Fruit fly (Drosophila melanogaster) Kc167 (cell line): ENCODE data around the gene TH1.

ENCODE experiments used
- Myc ChIP-seq: fragments of >200 bp; optimal IDR thresholded peaks from 2 replicates; lab custom pipeline; 2017; ENCODE audit warnings: missing external identifiers
- Sin3A ChIP-seq: fragments of >200 bp; optimal IDR thresholded peaks from 2 replicates; lab custom pipeline; 2018; ENCODE audit warnings: missing external identifiers
- h ChIP-seq: fragments of >200 bp; optimal IDR thresholded peaks from 3 replicates; lab custom pipeline; 2018; ENCODE audit warnings: missing external identifiers
- insv ChIP-seq: fragments of >200 bp; optimal IDR thresholded peaks from 3 replicates; lab custom pipeline; 2018; ENCODE audit warnings: missing external identifiers
- psq ChIP-seq: fragments of >200 bp; optimal IDR thresholded peaks from 2 replicates; lab custom pipeline; 2017; ENCODE audit warnings: missing external identifiers
- ttk ChIP-seq: sonication (Bioruptor generic); optimal IDR thresholded peaks from 2 replicates; lab custom pipeline; 2017; ENCODE audit warnings: missing external identifiers

TH1 gene

DNA sequence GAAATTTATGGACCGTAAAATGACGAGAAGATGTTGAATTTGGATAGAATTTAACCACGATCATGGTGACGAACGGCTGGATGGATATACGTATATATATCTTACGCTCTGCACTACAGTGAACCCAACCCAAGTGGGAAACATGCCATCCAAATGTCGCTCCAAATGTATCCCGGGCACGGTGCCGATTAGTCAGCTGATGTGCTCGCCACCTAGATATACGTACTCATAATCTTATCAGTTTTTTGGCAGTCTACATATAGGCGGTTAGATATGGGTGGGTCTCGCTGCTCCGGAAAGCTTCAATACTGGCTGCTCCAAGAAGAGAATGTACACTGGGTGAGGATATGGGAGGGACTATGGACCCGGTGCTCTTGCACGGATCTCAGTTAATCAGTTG lies 14.8 kb upstream of the TH1 start:
- TF ChIP-seq h, result no peak
- no peak for TF ChIP-seq psq (lab: Kevin White, UChicago)
- no peak for TF ChIP-seq Sin3A (lab: Kevin White, UChicago)
- TF ChIP-seq insv (lab: Kevin White, UChicago), result no peak
- TF ChIP-seq ttk (lab: Kevin White, UChicago), result no peak
- no peak for TF ChIP-seq Myc (lab: Kevin White, UChicago)

- TF ChIP-seq Myc (lab: Kevin White, UChicago) (no peak), h (no peak), Sin3A (lab: Kevin White, UChicago) (no peak), insv (lab: Kevin White, UChicago) (no peak), psq (lab: Kevin White, UChicago) (no peak), ttk (lab: Kevin White, UChicago) (no peak)
Measured at dm6 chrX:16405209-16405608, 14.0 kb upstream of the TH1 start, which contains the start of gene CG4301. Gene CG4301, plus strand, starts transcription at chrX:16405509.

dm6 chrX:16404803-16405202 lies 13.6 kb upstream of the TH1 start, which contains the start of gene CG9981:
Gene CG9981, minus strand, starts transcription at chrX:16405122.
- TF ChIP-seq Myc (lab: Kevin White, UChicago), result no peak
- TF ChIP-seq psq (lab: Kevin White, UChicago), result no peak
- no peak for TF ChIP-seq Sin3A (lab: Kevin White, UChicago)
- no peak for TF ChIP-seq ttk (lab: Kevin White, UChicago)
- TF ChIP-seq h, result no peak
- no peak for TF ChIP-seq insv (lab: Kevin White, UChicago)

DNA sequence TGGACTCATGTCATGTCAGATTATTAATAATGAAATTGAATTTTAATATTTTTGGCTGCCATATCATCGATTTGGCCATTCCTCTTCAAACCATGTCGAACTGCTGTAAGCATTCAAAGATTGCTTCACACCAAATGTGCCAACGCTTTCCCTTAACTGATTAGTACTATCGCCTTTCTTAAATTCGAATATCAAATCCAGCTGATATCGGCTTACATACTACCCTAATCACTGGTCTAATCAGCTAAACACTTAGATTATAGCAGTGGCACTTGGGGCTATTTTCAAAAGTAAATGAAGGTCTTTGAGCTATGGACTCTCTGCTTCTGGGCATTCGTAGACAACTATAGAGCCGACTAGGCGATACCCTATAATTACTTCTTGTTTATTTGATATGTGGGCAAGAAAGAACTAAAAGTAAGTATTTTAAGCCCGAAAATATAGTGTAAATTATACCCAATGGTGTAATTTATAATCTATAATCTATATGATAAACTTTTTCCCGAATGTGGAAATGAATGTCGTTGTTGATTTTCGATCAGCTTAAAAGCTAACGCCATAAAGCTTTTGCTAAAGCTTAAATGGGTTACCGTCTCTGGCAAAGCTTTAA lies 12.7 kb upstream of the TH1 start:
- TF ChIP-seq Myc (lab: Kevin White, UChicago), result no peak
- no peak for TF ChIP-seq Sin3A (lab: Kevin White, UChicago)
- no peak for TF ChIP-seq ttk (lab: Kevin White, UChicago)
- TF ChIP-seq insv (lab: Kevin White, UChicago), result no peak

DNA sequence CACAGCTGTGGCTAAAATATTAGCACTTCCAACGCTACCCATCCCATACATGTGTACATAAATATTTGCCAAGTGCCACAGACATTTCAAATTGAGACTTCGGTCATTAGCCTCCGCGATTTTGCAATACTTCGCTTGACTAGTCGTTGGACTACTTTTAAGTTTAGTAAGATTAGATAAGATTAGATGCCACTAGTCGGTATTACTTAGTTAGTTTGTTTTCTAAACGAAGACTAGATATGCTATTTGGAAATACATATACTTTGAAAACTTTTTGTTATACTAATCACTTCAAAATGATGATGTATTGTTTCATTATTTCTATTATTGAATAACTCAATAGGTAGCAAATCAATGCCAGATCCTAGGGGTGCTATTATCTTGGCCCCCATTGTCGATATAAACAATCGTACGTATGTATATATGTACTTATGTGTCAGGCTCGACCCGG lies 5.3 kb downstream of the TH1 start:
- TF ChIP-seq Sin3A (lab: Kevin White, UChicago), result no peak
- no peak for TF ChIP-seq Myc (lab: Kevin White, UChicago)
- TF ChIP-seq ttk (lab: Kevin White, UChicago), result no peak
- TF ChIP-seq insv (lab: Kevin White, UChicago), result no peak
- TF ChIP-seq psq (lab: Kevin White, UChicago), result no peak
- no peak for TF ChIP-seq h

DNA sequence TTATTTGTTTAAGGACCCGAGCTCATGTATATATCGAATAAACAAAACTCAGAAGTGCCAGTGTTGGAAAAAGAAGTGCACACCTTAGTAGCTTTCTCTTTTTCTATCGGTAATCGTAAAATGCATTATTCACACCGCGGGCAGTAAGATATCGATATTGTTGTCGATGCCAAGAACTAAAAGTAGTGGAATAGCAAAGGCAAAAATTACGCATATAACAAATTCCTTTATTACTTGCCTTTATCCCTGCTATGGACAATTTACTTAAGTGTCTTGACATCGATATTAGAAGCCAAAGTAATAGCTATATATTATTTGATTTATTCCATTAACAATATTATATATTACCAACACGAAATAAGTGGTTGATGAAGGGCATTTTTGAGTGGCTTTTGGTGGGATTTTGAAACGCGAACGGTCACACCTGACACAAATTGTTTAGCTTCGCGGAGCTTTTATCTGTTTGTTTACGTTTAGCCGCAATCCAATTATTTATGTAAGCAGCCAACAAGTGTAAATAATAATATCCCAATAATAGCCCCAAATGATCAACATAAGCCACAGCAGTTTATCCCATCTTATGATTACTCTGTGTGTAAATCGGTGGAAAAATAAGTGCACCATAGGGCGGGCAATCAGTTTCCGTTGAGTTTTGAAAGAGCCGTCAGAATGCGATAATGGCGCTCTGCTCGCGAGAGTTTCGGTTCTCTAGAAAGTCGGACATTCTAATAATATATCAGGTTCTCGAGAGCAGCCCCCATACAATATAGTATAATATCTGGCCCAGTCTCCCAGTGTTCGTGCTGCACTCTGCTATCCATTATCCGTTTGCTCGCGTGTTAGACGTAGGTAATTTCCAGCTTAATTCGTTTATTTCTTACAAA lies 6.2 kb downstream of the TH1 start, which contains the start of the genes CG9992 and CG4239:
Gene CG9992 (minus strand): TSS at position 66 of the 884 bp plus-strand sequence.
Gene CG4239 (plus strand): TSS at position 436 of the 884 bp plus-strand sequence.
- no peak for TF ChIP-seq ttk (lab: Kevin White, UChicago)
- TF ChIP-seq psq (lab: Kevin White, UChicago), result no peak
- TF ChIP-seq Myc (lab: Kevin White, UChicago), result no peak
- TF ChIP-seq insv (lab: Kevin White, UChicago), result no peak
- no peak for TF ChIP-seq h
- TF ChIP-seq Sin3A (lab: Kevin White, UChicago), result no peak

DNA sequence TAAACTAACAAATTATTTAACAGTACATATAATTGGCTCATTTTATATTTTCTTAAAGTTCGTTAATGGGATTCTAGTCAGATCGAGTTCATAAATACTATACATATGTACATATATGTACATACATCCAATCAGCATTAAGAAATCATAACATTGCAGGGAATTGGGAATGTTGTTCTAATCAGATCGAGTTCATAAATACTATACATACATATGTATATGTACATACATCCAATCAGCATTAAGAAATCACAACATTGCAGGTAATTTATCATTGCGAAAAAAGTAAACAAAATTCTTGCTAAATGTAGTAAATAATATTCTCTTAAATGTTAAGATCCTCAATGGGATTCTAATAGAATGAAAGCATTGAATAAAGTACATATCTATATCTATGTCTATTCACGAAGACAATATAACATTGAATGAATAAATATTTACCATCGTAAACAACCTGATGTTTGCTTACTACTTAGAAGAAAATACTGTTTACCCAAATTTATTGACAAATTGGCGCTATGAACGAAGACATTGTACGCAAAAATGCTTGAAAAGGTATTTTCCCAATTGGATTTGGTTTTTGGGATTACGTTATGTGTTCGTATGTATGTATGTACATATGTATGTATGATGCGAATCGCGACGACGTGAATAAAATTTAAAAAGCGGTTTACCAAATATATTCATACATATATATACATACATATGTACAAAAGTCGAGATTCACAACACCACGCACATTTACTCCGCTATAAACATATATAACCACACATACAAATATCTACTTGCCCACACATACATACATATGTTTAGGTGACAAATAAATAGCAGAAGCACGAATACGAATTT lies 7.3 kb downstream of the TH1 start:
- no peak for TF ChIP-seq h
- no peak for TF ChIP-seq insv (lab: Kevin White, UChicago)
- TF ChIP-seq psq (lab: Kevin White, UChicago), result no peak

DNA sequence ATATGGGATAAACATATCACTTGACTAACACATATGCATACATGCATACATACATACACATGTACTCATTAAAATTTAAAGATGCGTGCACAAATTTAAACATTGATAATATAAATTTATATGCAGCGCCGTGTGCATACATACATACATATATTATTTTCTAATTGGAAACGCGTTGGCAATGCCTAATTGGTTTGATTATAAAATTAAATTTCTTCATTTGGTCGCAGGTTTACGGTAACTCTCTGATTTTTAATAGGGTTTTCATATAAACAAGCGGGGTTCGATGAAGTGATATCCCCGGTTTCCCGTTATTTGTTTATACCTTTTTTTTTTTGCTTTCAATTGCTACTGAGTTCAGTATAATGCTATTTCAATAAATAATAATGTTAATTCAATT lies 17.2 kb downstream of the TH1 start:
- TF ChIP-seq insv (lab: Kevin White, UChicago) (no peak), psq (lab: Kevin White, UChicago) (no peak), Sin3A (lab: Kevin White, UChicago) (no peak), ttk (lab: Kevin White, UChicago) (no peak), Myc (lab: Kevin White, UChicago) (no peak), h (no peak)

dm6 chrX:16373541-16373940 lies 17.7 kb downstream of the TH1 start:
- TF ChIP-seq Sin3A (lab: Kevin White, UChicago) (no peak), psq (lab: Kevin White, UChicago) (no peak), insv (lab: Kevin White, UChicago) (no peak), h (no peak), ttk (lab: Kevin White, UChicago) (no peak), Myc (lab: Kevin White, UChicago) (no peak)

DNA sequence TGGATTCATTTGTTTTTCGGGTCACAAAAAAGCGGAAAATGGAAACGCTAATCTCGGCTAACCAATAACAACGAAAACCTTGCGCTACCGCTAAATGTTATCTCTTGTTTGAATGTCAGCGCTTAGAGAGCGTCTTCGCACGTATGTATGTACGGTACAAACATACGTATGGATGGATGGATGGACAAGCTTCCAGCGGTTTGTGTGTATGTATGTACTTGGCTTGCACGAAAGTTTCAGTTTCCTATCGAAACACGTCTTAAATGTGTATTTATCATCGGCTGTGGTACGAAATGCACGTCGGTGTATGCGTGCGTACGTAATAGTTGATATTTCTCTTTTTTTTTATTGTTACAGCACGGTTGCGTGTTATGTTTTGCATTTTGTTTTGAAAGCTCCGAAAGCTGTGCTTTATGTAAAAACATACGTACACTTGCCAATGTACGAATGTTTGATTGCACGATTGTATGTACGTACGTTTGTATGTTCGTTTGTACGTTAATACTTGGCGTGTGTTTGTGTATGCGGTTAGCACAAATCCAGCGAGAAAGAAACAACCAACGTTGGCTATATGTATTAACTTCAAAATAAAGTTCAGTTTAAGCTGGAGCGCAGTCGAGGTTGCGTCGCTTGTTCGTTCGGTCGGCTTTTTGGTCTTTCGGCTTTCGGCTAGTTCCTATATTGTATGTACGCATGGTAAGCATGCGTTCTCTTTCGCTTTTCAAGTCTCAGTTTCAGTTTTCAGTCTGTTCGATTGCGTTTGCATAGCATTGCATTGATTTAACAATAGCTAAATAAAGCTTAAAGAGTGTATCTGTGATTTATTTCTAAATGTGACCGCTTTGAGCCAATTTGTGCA lies 18.5 kb downstream of the TH1 start, which contains the start of gene Fur2:
Gene Fur2 (plus strand): TSS at position 595 of the 859 bp plus-strand sequence.
- TF ChIP-seq h, result no peak
- no peak for TF ChIP-seq ttk (lab: Kevin White, UChicago)
- TF ChIP-seq insv (lab: Kevin White, UChicago), result no peak
- no peak for TF ChIP-seq Sin3A (lab: Kevin White, UChicago)
- TF ChIP-seq Myc (lab: Kevin White, UChicago), result no peak
- TF ChIP-seq psq (lab: Kevin White, UChicago), result no peak
